Worm (Caenorhabditis elegans): ENCODE results near the gene C02B8.3.

DNA sequence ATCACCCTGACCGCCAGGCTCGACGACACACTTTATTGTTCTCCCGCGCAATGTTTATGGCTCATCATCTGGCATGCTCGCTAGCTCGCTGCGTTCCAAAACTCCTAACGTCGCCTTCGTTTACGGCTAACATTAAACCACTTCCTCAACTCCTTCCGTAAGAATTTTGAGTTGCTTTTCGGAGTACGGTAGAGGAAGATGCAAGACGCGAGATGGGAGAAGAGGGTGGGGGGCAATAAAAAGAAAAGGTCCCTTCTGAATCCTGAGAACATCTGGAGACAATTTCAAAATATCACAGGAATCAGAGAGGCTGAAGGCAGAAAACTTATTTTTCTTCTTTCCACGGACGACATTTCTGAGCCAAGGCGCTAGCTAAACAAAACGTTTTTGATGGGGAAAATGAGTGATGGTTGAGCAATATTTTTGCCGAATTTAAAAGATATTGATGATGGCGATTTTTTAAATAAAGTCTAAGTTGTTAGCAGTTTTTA lies 21.4 kb upstream of the C02B8.3 start:
- no peak for TF ChIP-seq nhr-237 (tag; optimal IDR thresholded peaks at IDR 0.05)
- no peak for TF ChIP-seq lsy-2 (tag; optimal IDR thresholded peaks at IDR 0.05)
- no peak for TF ChIP-seq aly-2 (tag; optimal IDR thresholded peaks at IDR 0.05)
- no peak for TF ChIP-seq unc-62 (GFP tag; optimal IDR thresholded peaks at IDR 0.05)
- no peak for TF ChIP-seq crh-2 (tag; optimal IDR thresholded peaks at IDR 0.05)
